Fruit fly (Drosophila melanogaster): Measurements from ENCODE around the gene Ptpmeg2.

The Ptpmeg2 gene

dm6 chrX:9664426-9664825, 5.5 kb upstream of the Ptpmeg2 start:
- TF ChIP-seq CG17801 (GFP tag; optimal IDR thresholded peaks at IDR 0.05; ENCODE audit: partially characterized antibody): peak; percentile 40

dm6 chrX:9663666-9664065, 4.7 kb upstream of the Ptpmeg2 start:
- no peak for TF ChIP-seq CG17801 (GFP tag; optimal IDR thresholded peaks at IDR 0.05; ENCODE audit: partially characterized antibody)

DNA sequence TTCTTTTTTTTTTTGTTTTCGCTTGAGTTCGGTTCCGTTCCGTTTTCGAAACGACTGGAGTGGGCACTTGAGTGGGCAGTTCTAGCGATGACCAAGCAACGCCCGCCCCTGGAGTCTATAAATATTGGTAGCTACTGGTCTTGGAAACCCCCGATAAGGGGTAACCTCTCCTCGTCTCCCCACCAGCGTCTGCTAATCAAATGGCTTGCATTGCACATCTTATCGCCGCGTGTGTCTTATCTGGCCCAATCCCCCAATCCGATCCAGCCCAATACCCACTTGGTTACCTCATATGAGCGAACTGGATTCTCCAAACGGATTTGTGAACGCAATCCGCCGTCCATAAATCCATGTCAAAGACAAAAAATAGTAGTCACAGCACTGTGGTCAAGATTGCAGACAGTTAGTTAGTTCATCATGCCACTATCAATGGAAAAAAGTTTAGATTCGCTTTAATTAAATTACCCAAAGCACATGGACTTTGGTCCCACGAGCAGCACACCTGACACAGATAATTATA, 3.9 kb upstream of the Ptpmeg2 start, which contains the start of gene CG3106:
TSS of gene CG3106 (minus strand) at position 107 of the 520 bp plus-strand sequence.
- no peak for TF ChIP-seq CG17801 (GFP tag; optimal IDR thresholded peaks at IDR 0.05; ENCODE audit: partially characterized antibody)

- TF ChIP-seq CG17801 (GFP tag; optimal IDR thresholded peaks at IDR 0.05; ENCODE audit: partially characterized antibody): no peak
Measured at dm6 chrX:9661491-9661890, 2.5 kb upstream of the Ptpmeg2 start.

DNA sequence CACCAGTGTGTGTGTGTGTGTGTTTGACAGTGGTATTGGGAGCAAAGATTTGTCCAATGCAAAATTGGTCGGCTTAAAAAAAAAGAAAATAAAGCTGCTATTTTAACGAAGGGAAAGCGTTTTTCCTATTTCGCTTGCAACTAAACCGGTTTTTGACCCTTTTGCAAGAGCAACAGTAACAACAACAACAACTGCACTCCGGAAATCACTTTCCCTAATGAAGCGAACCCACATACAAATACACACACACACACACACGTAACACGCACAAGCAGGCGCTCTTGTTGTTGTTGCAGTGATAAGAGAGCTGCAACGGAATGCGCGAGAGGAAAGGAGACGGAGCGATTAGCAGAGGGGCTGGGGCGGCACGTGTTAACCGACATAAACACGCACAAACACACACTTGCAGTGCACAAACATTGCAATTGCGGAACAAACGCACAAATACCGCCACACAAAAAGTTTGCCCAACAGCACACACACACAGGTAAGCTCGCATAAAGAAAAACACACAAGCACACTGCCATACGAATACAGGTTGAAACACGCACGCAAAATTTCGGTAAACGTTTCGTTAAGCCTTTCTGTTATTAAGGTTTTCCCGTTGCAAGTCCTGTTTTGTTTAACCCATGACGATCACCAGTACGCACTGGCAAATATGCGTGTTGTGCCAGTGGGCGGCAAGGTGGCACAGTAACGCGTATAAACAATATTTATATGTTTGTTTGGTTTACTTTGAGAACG, 678 bp downstream of the Ptpmeg2 start:
- TF ChIP-seq CG17801 (GFP tag; optimal IDR thresholded peaks at IDR 0.05; ENCODE audit: partially characterized antibody): no peak

dm6 chrX:9655989-9656713, 2.8 kb downstream of the Ptpmeg2 start:
- no peak for TF ChIP-seq CG17801 (GFP tag; optimal IDR thresholded peaks at IDR 0.05; ENCODE audit: partially characterized antibody)

DNA sequence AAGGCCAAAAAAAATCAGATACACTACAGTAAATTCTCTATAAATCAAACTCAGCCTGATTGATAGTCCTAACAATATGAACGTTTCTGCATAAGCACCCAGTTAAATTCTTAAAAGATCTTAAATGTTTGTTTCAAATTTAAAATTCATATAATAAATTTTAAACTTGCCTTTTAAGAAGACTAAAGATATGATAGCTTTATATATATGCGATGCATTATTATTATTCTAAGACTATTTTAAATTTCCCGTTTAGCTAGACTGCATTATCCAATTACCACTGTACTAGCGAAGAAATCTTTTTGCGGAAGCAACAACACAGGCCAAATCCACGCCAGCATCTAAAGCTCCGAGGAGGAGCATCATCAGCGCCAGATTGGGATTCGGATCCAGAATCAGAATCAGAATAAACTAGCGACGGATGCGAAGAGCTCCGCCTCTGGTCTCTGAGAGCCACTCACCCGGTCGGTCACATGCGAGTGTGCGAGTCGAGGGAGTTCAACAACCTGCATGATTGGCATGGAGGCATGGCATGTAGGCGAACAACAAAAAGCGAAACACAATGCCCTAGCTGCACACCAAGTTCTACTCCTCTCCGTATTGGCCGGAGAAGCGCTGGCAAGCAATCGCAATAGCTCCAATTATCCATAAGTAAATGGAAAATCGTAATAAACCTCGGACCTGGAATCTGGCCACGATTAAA, 4.8 kb downstream of the Ptpmeg2 start:
- no peak for TF ChIP-seq CG17801 (GFP tag; optimal IDR thresholded peaks at IDR 0.05; ENCODE audit: partially characterized antibody)

- TF ChIP-seq CG17801 (GFP tag; optimal IDR thresholded peaks at IDR 0.05; ENCODE audit: partially characterized antibody): no peak
Measured at dm6 chrX:9653242-9653641, 5.7 kb downstream of the Ptpmeg2 start.

DNA sequence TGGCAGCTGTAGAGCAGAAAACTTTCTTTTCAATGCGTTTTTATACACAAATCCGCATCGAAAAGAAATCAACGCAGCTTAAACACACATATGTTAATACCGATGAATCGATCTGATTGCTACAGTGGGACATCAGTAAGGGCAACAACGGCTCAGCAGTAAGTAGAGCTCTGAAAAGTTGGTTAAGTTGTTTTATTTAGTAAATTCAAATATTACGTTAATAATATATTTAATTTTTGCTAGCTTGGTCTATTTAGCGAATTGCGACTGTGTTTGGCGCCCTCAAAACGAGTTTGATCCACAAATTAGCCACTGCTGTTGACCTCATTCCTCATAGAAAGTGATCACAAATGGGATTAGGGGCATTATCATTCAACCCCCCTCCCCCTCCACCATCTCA, 6.9 kb downstream of the Ptpmeg2 start:
- TF ChIP-seq CG17801 (GFP tag; optimal IDR thresholded peaks at IDR 0.05; ENCODE audit: partially characterized antibody): peak; percentile 11

DNA sequence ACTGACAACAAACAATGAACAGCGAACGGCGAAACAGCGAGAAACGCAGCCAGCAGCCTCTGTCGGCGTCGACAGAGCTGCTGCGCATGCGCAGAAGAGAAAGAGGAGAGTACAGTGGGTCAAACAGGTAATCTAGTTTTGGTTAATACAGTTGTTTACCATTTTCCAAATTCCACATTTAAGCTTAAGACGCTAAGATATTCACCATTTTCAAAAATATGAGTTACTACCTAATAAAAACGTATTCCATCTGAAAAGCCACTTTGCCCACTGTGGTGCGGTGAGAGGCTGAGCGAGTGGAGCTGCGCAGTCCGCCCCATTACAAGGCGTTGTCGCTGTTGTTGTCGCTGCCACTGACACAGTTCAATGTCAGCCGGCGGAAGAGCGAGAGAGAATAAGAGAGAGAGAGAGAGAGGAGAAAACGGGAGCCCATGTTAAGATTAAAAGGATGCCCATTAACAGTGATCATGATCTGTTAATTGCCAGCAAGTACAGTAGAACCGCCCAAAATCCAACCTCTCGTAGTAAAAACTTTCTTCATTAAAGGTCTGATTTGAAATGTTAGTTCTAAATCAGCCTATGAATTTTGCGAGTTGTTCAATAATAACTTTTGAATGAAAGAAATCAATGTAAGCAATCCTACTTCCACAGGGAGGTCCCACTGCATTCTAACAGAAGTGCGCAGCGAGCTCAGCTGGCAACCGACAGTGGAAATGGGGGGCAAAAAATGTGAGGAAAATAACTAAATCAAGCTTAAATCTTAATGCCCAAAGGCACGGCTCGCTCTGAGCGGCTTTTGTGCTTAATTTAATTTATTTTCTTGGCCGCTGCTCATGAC, 8.0 kb downstream of the Ptpmeg2 start:
- TF ChIP-seq CG17801 (GFP tag; optimal IDR thresholded peaks at IDR 0.05; ENCODE audit: partially characterized antibody): peak; percentile 90

dm6 chrX:9650048-9650447, 8.9 kb downstream of the Ptpmeg2 start:
- TF ChIP-seq CG17801 (GFP tag; optimal IDR thresholded peaks at IDR 0.05; ENCODE audit: partially characterized antibody): peak; percentile 76

- no peak for TF ChIP-seq CG17801 (GFP tag; optimal IDR thresholded peaks at IDR 0.05; ENCODE audit: partially characterized antibody)
Measured at dm6 chrX:9647067-9647466, 11.9 kb downstream of the Ptpmeg2 start.

DNA sequence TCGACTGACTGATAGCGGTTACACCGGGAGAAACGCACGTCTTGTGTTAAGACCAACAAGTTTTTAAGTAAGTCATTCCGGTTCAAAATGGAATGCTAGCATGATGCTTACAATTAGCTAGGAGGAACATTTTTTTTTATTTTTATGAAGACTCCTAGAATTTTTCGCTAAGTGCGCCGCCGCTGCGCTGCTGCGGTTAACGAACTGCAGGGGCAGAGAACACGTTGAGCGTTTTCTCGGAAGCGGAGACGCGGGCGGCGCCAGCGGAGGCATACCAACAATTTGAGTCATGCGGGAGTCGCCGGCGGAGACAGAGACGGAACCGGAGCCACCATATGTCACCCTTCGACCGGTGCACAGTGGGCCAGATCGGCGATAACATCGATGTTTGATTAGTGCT, 12.9 kb downstream of the Ptpmeg2 start:
- TF ChIP-seq CG17801 (GFP tag; optimal IDR thresholded peaks at IDR 0.05; ENCODE audit: partially characterized antibody): peak; percentile 98

DNA sequence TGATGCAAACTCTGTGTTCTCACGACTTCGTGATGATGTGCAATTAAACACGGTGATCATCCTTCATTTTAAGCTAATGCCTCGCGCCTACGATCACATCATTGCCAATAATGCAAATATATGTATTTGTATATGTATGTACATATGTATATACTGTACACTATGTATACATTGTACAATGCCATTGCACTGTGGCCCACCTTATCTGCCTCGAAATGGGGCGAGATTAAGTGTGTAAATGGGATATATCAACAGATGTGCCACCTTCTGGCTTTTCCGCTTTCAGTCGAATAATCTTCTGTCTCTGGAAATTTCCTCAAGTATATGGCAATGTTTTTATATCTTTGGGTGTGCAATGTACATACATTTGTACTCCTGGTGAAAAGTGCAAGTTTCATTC, 14.1 kb downstream of the Ptpmeg2 start:
- no peak for TF ChIP-seq CG17801 (GFP tag; optimal IDR thresholded peaks at IDR 0.05; ENCODE audit: partially characterized antibody)

All from ovary, adult (tissue).